Fruit fly (Drosophila melanogaster) whole organism, embryonic: ENCODE results near the gene alphaTub84B.

Experiments used
- BEAF-32 ChIP-seq: fragments of 200-800 bp; sonication (Bioruptor generic); optimal IDR thresholded peaks from 3 replicates; lab custom pipeline; 2017; ENCODE audit warnings: missing biosample characterization, missing genetic modification characterization, mild to moderate bottlenecking, moderate library complexity, missing genetic modification reagents
- CG10267 ChIP-seq: fragments of 200-800 bp; sonication (Bioruptor generic); optimal IDR thresholded peaks from 2 replicates; lab custom pipeline; 2018; ENCODE audit warnings: missing biosample characterization, mild to moderate bottlenecking, missing genetic modification characterization, moderate library complexity
- CG10321 ChIP-seq: fragments of 200-800 bp; sonication (Bioruptor generic); IDR thresholded peaks from 2 replicates; pipeline ENCODE4 v1.3.6; 2022; ENCODE audit warnings: missing biosample characterization, missing genetic modification characterization
- CG10543 ChIP-seq: fragments of 200-800 bp; sonication (Bioruptor generic); optimal IDR thresholded peaks from 3 replicates; lab custom pipeline; 2017; ENCODE audit warnings: missing biosample characterization, mild to moderate bottlenecking, missing genetic modification characterization, moderate library complexity
- CG13296 ChIP-seq: fragments of 200-800 bp; sonication (Bioruptor generic); optimal IDR thresholded peaks from 3 replicates; lab custom pipeline; 2018; ENCODE audit warnings: missing biosample characterization, mild to moderate bottlenecking, missing genetic modification characterization
- CG14667 ChIP-seq: fragments of 200-800 bp; sonication (Bioruptor generic); IDR thresholded peaks from 2 replicates; pipeline ENCODE4 v1.3.6; 2022; ENCODE audit warnings: missing biosample characterization, missing genetic modification characterization
- CG14710 ChIP-seq: fragments of 200-800 bp; sonication (Bioruptor generic); optimal IDR thresholded peaks from 3 replicates; lab custom pipeline; 2019; ENCODE audit warnings: missing biosample characterization, mild to moderate bottlenecking, missing genetic modification characterization, moderate library complexity
- CG15073 ChIP-seq: fragments of 200-800 bp; sonication (Bioruptor generic); optimal IDR thresholded peaks from 2 replicates; lab custom pipeline; 2016; ENCODE audit warnings: missing biosample characterization, missing genetic modification characterization
- CG15269 ChIP-seq: fragments of 200-800 bp; sonication (Bioruptor generic); optimal IDR thresholded peaks from 2 replicates; lab custom pipeline; 2018; ENCODE audit warnings: missing biosample characterization, mild to moderate bottlenecking, missing genetic modification characterization, moderate library complexity
- CG17612 ChIP-seq: fragments of 200-800 bp; sonication (Bioruptor generic); IDR thresholded peaks from 2 replicates; pipeline ENCODE4 v1.3.6; 2022; ENCODE audit warnings: missing biosample characterization, missing genetic modification characterization
- CG2199 ChIP-seq: fragments of 200-800 bp; sonication (Bioruptor generic); IDR thresholded peaks from 3 replicates; pipeline ENCODE4 v1.3.6; 2022; ENCODE audit warnings: missing biosample characterization, missing genetic modification characterization
- CG31388 ChIP-seq: fragments of 200-800 bp; sonication (Bioruptor generic); optimal IDR thresholded peaks from 2 replicates; lab custom pipeline; 2016; ENCODE audit warnings: missing biosample characterization, missing genetic modification characterization
- CG33557 ChIP-seq: fragments of 200-800 bp; sonication (Bioruptor generic); optimal IDR thresholded peaks from 2 replicates; lab custom pipeline; 2019; ENCODE audit warnings: missing biosample characterization, mild to moderate bottlenecking, missing genetic modification characterization, moderate library complexity
- CG4360 ChIP-seq: fragments of 200-800 bp; sonication (Bioruptor generic); IDR thresholded peaks from 2 replicates; pipeline ENCODE4 v1.3.6; 2022; ENCODE audit warnings: missing biosample characterization, missing genetic modification characterization
- CG43689 ChIP-seq: fragments of 200-800 bp; sonication (Bioruptor generic); IDR thresholded peaks from 2 replicates; pipeline ENCODE4 v1.3.6; 2022; ENCODE audit warnings: missing biosample characterization, missing genetic modification characterization
- CG4820 ChIP-seq: fragments of 200-800 bp; sonication (Bioruptor generic); optimal IDR thresholded peaks from 3 replicates; lab custom pipeline; 2016; ENCODE audit warnings: missing biosample characterization, missing genetic modification characterization
- CG6765 ChIP-seq: fragments of 200-800 bp; sonication (Bioruptor generic); optimal IDR thresholded peaks from 3 replicates; lab custom pipeline; 2017; ENCODE audit warnings: missing biosample characterization, mild to moderate bottlenecking, missing genetic modification characterization
- CHES-1-like ChIP-seq: fragments of 200-800 bp; sonication (Bioruptor generic); optimal IDR thresholded peaks from 2 replicates; lab custom pipeline; 2016; ENCODE audit warnings: missing biosample characterization, missing genetic modification characterization
- Dbx ChIP-seq: fragments of 200-800 bp; sonication (Bioruptor generic); IDR thresholded peaks from 3 replicates; pipeline ENCODE4 v1.3.6; 2022; ENCODE audit warnings: missing biosample characterization, missing genetic modification characterization
- Dip2 ChIP-seq: fragments of 200-800 bp; sonication (Bioruptor generic); IDR thresholded peaks from 2 replicates; pipeline ENCODE4 v1.3.6; 2022; ENCODE audit warnings: missing biosample characterization, missing genetic modification characterization
- E2f1 ChIP-seq: fragments of 200-800 bp; sonication (Bioruptor generic); IDR thresholded peaks from 2 replicates; pipeline ENCODE4 v1.3.6; 2022; ENCODE audit warnings: missing biosample characterization, missing genetic modification characterization
- Ets65A ChIP-seq: fragments of 200-800 bp; sonication (Bioruptor generic); peaks from one replicate; lab custom pipeline; 2016; ENCODE audit warnings: missing biosample characterization, missing genetic modification characterization
- Fer1 ChIP-seq: fragments of 200-800 bp; sonication (Bioruptor generic); optimal IDR thresholded peaks from 2 replicates; lab custom pipeline; 2017; ENCODE audit warnings: missing biosample characterization, mild to moderate bottlenecking, missing genetic modification characterization
- HLH3B ChIP-seq: fragments of 200-800 bp; sonication (Bioruptor generic); IDR thresholded peaks from 2 replicates; pipeline ENCODE4 v1.3.6; 2022; ENCODE audit warnings: missing biosample characterization, missing genetic modification characterization
- Lpt ChIP-seq: fragments of >200 bp; optimal IDR thresholded peaks from 2 replicates; lab custom pipeline; 2018; ENCODE audit warnings: missing biosample characterization, missing genetic modification characterization
- MBD-R2 ChIP-seq: fragments of 200-800 bp; sonication (Bioruptor generic); IDR thresholded peaks from 2 replicates; pipeline ENCODE4 v1.3.6; 2022; ENCODE audit warnings: missing biosample characterization, missing genetic modification characterization
- Med ChIP-seq: fragments of 200-800 bp; sonication (Bioruptor generic); peaks from one replicate; lab custom pipeline; 2016; ENCODE audit warnings: missing biosample characterization, missing genetic modification characterization, mild to moderate bottlenecking, inconsistent platforms, moderate library complexity
- NC2α ChIP-seq: fragments of 200-800 bp; sonication (Bioruptor generic); optimal IDR thresholded peaks from 2 replicates; lab custom pipeline; 2016; ENCODE audit warnings: missing biosample characterization, missing genetic modification characterization
- Neu2 ChIP-seq: fragments of 200-800 bp; sonication (Bioruptor generic); optimal IDR thresholded peaks from 3 replicates; lab custom pipeline; 2016; ENCODE audit warnings: missing biosample characterization, missing genetic modification characterization, borderline replicate concordance
- abd-A ChIP-seq: fragments of 200-800 bp; sonication (Bioruptor generic); optimal IDR thresholded peaks from 3 replicates; lab custom pipeline; 2019; ENCODE audit warnings: missing biosample characterization, mild to moderate bottlenecking, missing genetic modification characterization, moderate library complexity
- ac ChIP-seq: fragments of 200-800 bp; sonication (Bioruptor generic); optimal IDR thresholded peaks from 3 replicates; lab custom pipeline; 2017; ENCODE audit warnings: missing biosample characterization, mild to moderate bottlenecking, missing genetic modification characterization
- aop ChIP-seq: fragments of 200-800 bp; sonication (Bioruptor generic); IDR thresholded peaks from 2 replicates; pipeline ENCODE4 v1.3.6; 2022; ENCODE audit warnings: missing biosample characterization, missing genetic modification characterization
- ash1 ChIP-seq: fragments of 200-800 bp; sonication (Bioruptor generic); optimal IDR thresholded peaks from 2 replicates; lab custom pipeline; 2018; ENCODE audit warnings: missing biosample characterization, mild to moderate bottlenecking, missing genetic modification characterization
- cad ChIP-seq: fragments of >200 bp; optimal IDR thresholded peaks from 2 replicates; lab custom pipeline; 2017; ENCODE audit warnings: missing biosample characterization, missing genetic modification characterization
- croc ChIP-seq: fragments of 200-800 bp; sonication (Bioruptor generic); conservative IDR thresholded peaks from 3 replicates; pipeline ENCODE4 v1.3.6; 2022; ENCODE audit warnings: missing biosample characterization, missing genetic modification characterization
- crol ChIP-seq: fragments of 200-800 bp; sonication (Bioruptor generic); IDR thresholded peaks from 2 replicates; pipeline ENCODE4 v1.3.6; 2022; ENCODE audit warnings: missing biosample characterization, missing genetic modification characterization
- da ChIP-seq: fragments of 200-800 bp; sonication (Bioruptor generic); optimal IDR thresholded peaks from 2 replicates; lab custom pipeline; 2016; ENCODE audit warnings: missing biosample characterization, missing genetic modification characterization
- danr ChIP-seq: fragments of 200-800 bp; sonication (Bioruptor generic); IDR thresholded peaks from 2 replicates; pipeline ENCODE4 v1.3.6; 2022; ENCODE audit warnings: missing biosample characterization, missing genetic modification characterization
- dm ChIP-seq: fragments of 200-800 bp; sonication (Bioruptor generic); optimal IDR thresholded peaks from 3 replicates; lab custom pipeline; 2016; ENCODE audit warnings: missing biosample characterization, missing genetic modification characterization
- fu2 ChIP-seq: fragments of 200-800 bp; sonication (Bioruptor generic); optimal IDR thresholded peaks from 2 replicates; lab custom pipeline; 2016; ENCODE audit warnings: missing biosample characterization, missing genetic modification characterization
- grn ChIP-seq: fragments of 200-800 bp; sonication (Bioruptor generic); optimal IDR thresholded peaks from 3 replicates; lab custom pipeline; 2017; ENCODE audit warnings: missing biosample characterization, missing genetic modification characterization
- klu ChIP-seq: fragments of 200-800 bp; sonication (Bioruptor generic); IDR thresholded peaks from 2 replicates; pipeline ENCODE4 v1.3.6; 2022; ENCODE audit warnings: missing biosample characterization, missing genetic modification characterization
- luna ChIP-seq: fragments of 200-800 bp; sonication (Bioruptor generic); optimal IDR thresholded peaks from 2 replicates; lab custom pipeline; 2016; ENCODE audit warnings: missing biosample characterization, missing genetic modification characterization
- onecut ChIP-seq: fragments of 200-800 bp; sonication (Bioruptor generic); IDR thresholded peaks from 2 replicates; pipeline ENCODE4 v1.3.6; 2022; ENCODE audit warnings: missing biosample characterization, missing genetic modification characterization
- pros ChIP-seq: fragments of 200-800 bp; sonication (Bioruptor generic); optimal IDR thresholded peaks from 3 replicates; lab custom pipeline; 2019; ENCODE audit warnings: missing biosample characterization, mild to moderate bottlenecking, missing genetic modification characterization, moderate library complexity
- pum ChIP-seq: fragments of 200-800 bp; sonication (Bioruptor generic); optimal IDR thresholded peaks from 2 replicates; lab custom pipeline; 2016; ENCODE audit warnings: missing biosample characterization, missing genetic modification characterization
- sd ChIP-seq: fragments of 200-800 bp; sonication (Bioruptor generic); optimal IDR thresholded peaks from 3 replicates; lab custom pipeline; 2018; ENCODE audit warnings: missing biosample characterization, mild to moderate bottlenecking, missing genetic modification characterization, moderate library complexity
- sens ChIP-seq: fragments of 200-800 bp; sonication (Bioruptor generic); peaks from one replicate; lab custom pipeline; 2016; ENCODE audit warnings: missing biosample characterization, missing genetic modification characterization
- sqz ChIP-seq: fragments of 200-800 bp; sonication (Bioruptor generic); optimal IDR thresholded peaks from 3 replicates; lab custom pipeline; 2018; ENCODE audit warnings: missing biosample characterization, mild to moderate bottlenecking, missing genetic modification characterization
- zfh1 ChIP-seq: fragments of 200-800 bp; sonication (Bioruptor generic); IDR thresholded peaks from 3 replicates; pipeline ENCODE4 v1.3.6; 2022; ENCODE audit warnings: missing biosample characterization, missing genetic modification characterization
- zfh2 ChIP-seq: fragments of 200-800 bp; sonication (Bioruptor generic); optimal IDR thresholded peaks from 2 replicates; lab custom pipeline; 2016; ENCODE audit warnings: missing biosample characterization, missing genetic modification characterization

Gene alphaTub84B

DNA sequence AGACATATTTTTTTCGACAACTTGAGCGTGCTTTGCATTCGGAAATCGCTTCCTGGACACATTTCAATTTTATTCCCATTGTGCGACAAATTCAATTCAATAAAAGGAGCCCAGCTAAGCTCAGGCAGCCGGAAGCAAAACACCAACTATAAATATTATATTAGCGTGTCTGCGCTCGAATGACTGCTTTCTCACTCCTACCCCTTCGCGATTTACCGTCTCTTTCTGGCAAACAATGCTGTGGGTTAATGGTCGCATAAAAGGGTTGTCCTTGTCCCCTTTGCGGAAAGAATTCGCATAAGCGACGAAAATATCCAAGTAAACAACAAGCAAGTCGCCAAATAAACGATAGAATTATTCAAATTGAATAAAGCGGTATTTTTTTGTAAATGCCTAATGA is 17.9 kb downstream of the alphaTub84B start:
- TF ChIP-seq abd-A (tag; lab: Kevin White, UChicago) (no peak), Fer1 (GFP tag; lab: Kevin White, UChicago) (no peak), sd (tag; lab: Kevin White, UChicago) (peak; percentile 7), CG14667 (no peak), sens (peak; percentile 70), CG15073 (GFP tag; lab: Kevin White, UChicago) (no peak), grn (GFP tag; lab: Kevin White, UChicago) (no peak), Dip2 (GFP tag; lab: Robert Waterston, UW) (no peak), CG2199 (GFP tag; lab: Robert Waterston, UW) (0 out of 3 replicates have a peak, but pooled peaks have one; percentile 16), pros (GFP tag; lab: Kevin White, UChicago) (peak; percentile 75), zfh1 (GFP tag; lab: Robert Waterston, UW) (0 out of 3 replicates have a peak, but pooled peaks have one; percentile 21), sqz (GFP tag; lab: Kevin White, UChicago) (peak; percentile 29), CG15269 (tag; lab: Kevin White, UChicago) (no peak), MBD-R2 (GFP tag; lab: Robert Waterston, UW) (no peak), CG6765 (no peak)

dm6 chr3R:7105503-7106164 is 19.2 kb downstream of the alphaTub84B start:
- TF ChIP-seq CG31388 (no peak), cad (GFP tag; lab: Kevin White, UChicago) (peak; percentile 49), CG33557 (no peak), ac (GFP tag; lab: Kevin White, UChicago) (peak; percentile 84), Ets65A (GFP tag; lab: Kevin White, UChicago) (peak; percentile 14), CG14710 (tag; lab: Kevin White, UChicago) (no peak), Med (GFP tag; lab: Kevin White, UChicago) (peak; percentile 9), CG10321 (GFP tag; lab: Robert Waterston, UW) (no peak), BEAF-32 (GFP tag; lab: Kevin White, UChicago) (no peak), Lpt (GFP tag; lab: Kevin White, UChicago) (no peak), aop (GFP tag; lab: Robert Waterston, UW) (no peak), danr (no peak), HLH3B (GFP tag; lab: Robert Waterston, UW) (no peak), CG43689 (GFP tag; lab: Robert Waterston, UW) (no peak), luna (GFP tag; lab: Kevin White, UChicago) (no peak), CG2199 (GFP tag; lab: Robert Waterston, UW) (peak; percentile 85), pum (GFP tag; lab: Kevin White, UChicago) (no peak), Dbx (GFP tag; lab: Robert Waterston, UW) (no peak), dm (no peak), Neu2 (no peak), fu2 (GFP tag; lab: Kevin White, UChicago) (no peak), da (GFP tag; lab: Kevin White, UChicago) (peak; percentile 30), zfh2 (no peak), CHES-1-like (GFP tag; lab: Kevin White, UChicago) (no peak), CG4820 (GFP tag; lab: Kevin White, UChicago) (no peak), CG10267 (tag; lab: Kevin White, UChicago) (no peak), CG4360 (GFP tag; lab: Robert Waterston, UW) (0 out of 2 replicates have a peak, but pooled peaks have one; percentile 22), CG17612 (GFP tag; lab: Robert Waterston, UW) (no peak), ash1 (no peak), klu (GFP tag; lab: Robert Waterston, UW) (no peak), crol (GFP tag; lab: Robert Waterston, UW) (peak; percentile 62; the same call in 1 of the 2 replicates), E2f1 (GFP tag; lab: Robert Waterston, UW) (no peak), CG10543 (GFP tag; lab: Kevin White, UChicago) (no peak), croc (GFP tag; lab: Robert Waterston, UW) (no peak), NC2α (no peak), pros (GFP tag; lab: Kevin White, UChicago) (peak; percentile 90), CG13296 (GFP tag; lab: Kevin White, UChicago) (no peak), onecut (GFP tag; lab: Robert Waterston, UW) (peak; percentile 43; the same call in 1 of the 2 replicates)
